Fruit fly (Drosophila melanogaster) whole organism, embryonic: Measurements from ENCODE around the gene pod1.

Source experiments
- ATbp ChIP-seq: fragments of 200-800 bp; sonication (Bioruptor generic); optimal IDR thresholded peaks from 2 replicates; lab custom pipeline; 2017; ENCODE audit warnings: missing biosample characterization, mild to moderate bottlenecking, missing genetic modification characterization, missing genetic modification reagents
- Bteb2 ChIP-seq: fragments of 200-800 bp; sonication (Bioruptor generic); optimal IDR thresholded peaks from 2 replicates; lab custom pipeline; 2016; ENCODE audit warnings: missing biosample characterization, missing genetic modification characterization
- CG10979 ChIP-seq: fragments of 200-800 bp; sonication (Bioruptor generic); optimal IDR thresholded peaks from 2 replicates; lab custom pipeline; 2018; ENCODE audit warnings: missing biosample characterization, mild to moderate bottlenecking, missing genetic modification characterization, moderate library complexity
- CG11695 ChIP-seq: fragments of 200-800 bp; sonication (Bioruptor generic); IDR thresholded peaks from 3 replicates; pipeline ENCODE4 v1.3.6; 2022; ENCODE audit warnings: missing biosample characterization, missing genetic modification characterization
- CG12155 ChIP-seq: fragments of 200-800 bp; sonication (Bioruptor generic); optimal IDR thresholded peaks from 3 replicates; lab custom pipeline; 2016; ENCODE audit warnings: missing biosample characterization, missing genetic modification characterization
- CG13296 ChIP-seq: fragments of 200-800 bp; sonication (Bioruptor generic); optimal IDR thresholded peaks from 3 replicates; lab custom pipeline; 2018; ENCODE audit warnings: missing biosample characterization, mild to moderate bottlenecking, missing genetic modification characterization
- CG14441 ChIP-seq: fragments of 200-800 bp; sonication (Bioruptor generic); IDR thresholded peaks from 2 replicates; pipeline ENCODE4 v1.3.6; 2022; ENCODE audit warnings: missing biosample characterization, missing genetic modification characterization
- CG17829 ChIP-seq: fragments of 200-800 bp; optimal IDR thresholded peaks from 2 replicates; lab custom pipeline; 2019; ENCODE audit warnings: missing biosample characterization, mild to moderate bottlenecking, missing genetic modification characterization, moderate library complexity
- CG18011 ChIP-seq: fragments of 200-800 bp; sonication (Bioruptor generic); optimal IDR thresholded peaks from 2 replicates; lab custom pipeline; 2017; ENCODE audit warnings: missing biosample characterization, missing genetic modification characterization, mild to moderate bottlenecking, moderate library complexity, missing genotype
- CG2120 ChIP-seq: fragments of 200-800 bp; sonication (Bioruptor generic); optimal IDR thresholded peaks from 3 replicates; lab custom pipeline; 2016; ENCODE audit warnings: missing biosample characterization, missing genetic modification characterization
- CG3726 ChIP-seq: fragments of 200-800 bp; sonication (Bioruptor generic); IDR thresholded peaks from 3 replicates; pipeline ENCODE4, ENCODE4 v1.3.6; 2022; ENCODE audit warnings: missing biosample characterization, missing genetic modification characterization
- CG3995 ChIP-seq: fragments of 200-800 bp; sonication (Bioruptor generic); optimal IDR thresholded peaks from 3 replicates; lab custom pipeline; 2016; ENCODE audit warnings: missing biosample characterization, missing genetic modification characterization
- CG42726 ChIP-seq: fragments of 200-800 bp; sonication (Bioruptor generic); IDR thresholded peaks from 2 replicates; pipeline ENCODE4 v1.3.6; 2022; ENCODE audit warnings: missing biosample characterization, missing genetic modification characterization; ENCODE audit not compliant: partially characterized antibody
- CG4730 ChIP-seq: fragments of 200-800 bp; sonication (Bioruptor generic); IDR thresholded peaks from 2 replicates; pipeline ENCODE4 v1.3.6; 2022; ENCODE audit warnings: missing biosample characterization, missing genetic modification characterization
- CG6175 ChIP-seq: fragments of 200-800 bp; sonication (Bioruptor generic); IDR thresholded peaks from 3 replicates; pipeline ENCODE4 v1.3.6; 2022; ENCODE audit warnings: missing biosample characterization, missing genetic modification characterization
- CG7556 ChIP-seq: fragments of 200-800 bp; sonication (Bioruptor generic); optimal IDR thresholded peaks from 2 replicates; lab custom pipeline; 2017; ENCODE audit warnings: missing biosample characterization, mild to moderate bottlenecking, missing genetic modification characterization
- CG7963 ChIP-seq: fragments of 200-800 bp; sonication (Bioruptor generic); IDR thresholded peaks from 3 replicates; pipeline ENCODE4 v1.3.6; 2022; ENCODE audit warnings: missing biosample characterization, missing genetic modification characterization; ENCODE audit not compliant: partially characterized antibody
- CG8359 ChIP-seq: fragments of 200-800 bp; sonication (Bioruptor generic); optimal IDR thresholded peaks from 2 replicates; lab custom pipeline; 2017; ENCODE audit warnings: missing biosample characterization, mild to moderate bottlenecking, missing genetic modification characterization, borderline replicate concordance
- CG8765 ChIP-seq: fragments of 200-800 bp; sonication (Bioruptor generic); IDR thresholded peaks from 2 replicates; pipeline ENCODE4 v1.3.6; 2022; ENCODE audit warnings: missing biosample characterization, missing genetic modification characterization
- CG8944 ChIP-seq: fragments of 200-800 bp; sonication (Bioruptor generic); optimal IDR thresholded peaks from 3 replicates; lab custom pipeline; 2016; ENCODE audit warnings: missing biosample characterization, missing genetic modification characterization
- D19B ChIP-seq: fragments of 200-800 bp; sonication (Bioruptor generic); optimal IDR thresholded peaks from 2 replicates; lab custom pipeline; 2017; ENCODE audit warnings: missing biosample characterization, mild to moderate bottlenecking, missing genetic modification characterization
- Eip74EF ChIP-seq, 2 experiments: fragments of 200-800 bp in 1 of 2; fragments of >200 bp in 1 of 2; sonication (Bioruptor generic) in 1 of 2; optimal IDR thresholded peaks; 2 replicates each; lab custom pipeline; 2017 to 2019; ENCODE audit warnings: missing biosample characterization in 2 of 2, missing genetic modification characterization in 2 of 2, mild to moderate bottlenecking in 1 of 2, moderate library complexity in 1 of 2
- HHEX ChIP-seq: fragments of 200-800 bp; sonication (Bioruptor generic); optimal IDR thresholded peaks from 3 replicates; lab custom pipeline; 2017; ENCODE audit warnings: missing biosample characterization, mild to moderate bottlenecking, missing genetic modification characterization, missing genetic modification reagents
- Hr39 ChIP-seq: fragments of >200 bp; optimal IDR thresholded peaks from 2 replicates; lab custom pipeline; 2017
- Nf-YA ChIP-seq: fragments of 200-800 bp; sonication (Bioruptor generic); IDR thresholded peaks from 2 replicates; pipeline ENCODE4 v1.3.6; 2022; ENCODE audit warnings: missing biosample characterization, missing genetic modification characterization
- Ptx1 ChIP-seq: fragments of 200-800 bp; sonication (Bioruptor generic); IDR thresholded peaks from 2 replicates; pipeline ENCODE4 v1.3.6; 2022; ENCODE audit warnings: missing biosample characterization, missing genetic modification characterization
- Xbp1 ChIP-seq: fragments of 200-800 bp; sonication (Bioruptor generic); optimal IDR thresholded peaks from 3 replicates; lab custom pipeline; 2016; ENCODE audit warnings: missing biosample characterization, mild to moderate bottlenecking, missing genetic modification characterization
- ash1 ChIP-seq: fragments of 200-800 bp; sonication (Bioruptor generic); optimal IDR thresholded peaks from 2 replicates; lab custom pipeline; 2018; ENCODE audit warnings: missing biosample characterization, mild to moderate bottlenecking, missing genetic modification characterization
- btn ChIP-seq: fragments of 200-800 bp; sonication (Bioruptor generic); optimal IDR thresholded peaks from 2 replicates; lab custom pipeline; 2016; ENCODE audit warnings: missing biosample characterization, missing genetic modification characterization
- cas ChIP-seq: fragments of 200-800 bp; sonication (Bioruptor generic); IDR thresholded peaks from 2 replicates; pipeline ENCODE4 v1.3.6; 2022; ENCODE audit warnings: missing biosample characterization, missing genetic modification characterization
- ci ChIP-seq: fragments of 200-800 bp; sonication (Bioruptor generic); IDR thresholded peaks from 3 replicates; pipeline ENCODE4 v1.3.6; 2022; ENCODE audit warnings: missing biosample characterization, missing genetic modification characterization
- crc ChIP-seq: fragments of 200-800 bp; sonication (Bioruptor generic); optimal IDR thresholded peaks from 2 replicates; lab custom pipeline; 2016; ENCODE audit warnings: missing biosample characterization, missing genetic modification characterization
- ftz-f1 ChIP-seq: fragments of 200-800 bp; sonication (Bioruptor generic); optimal IDR thresholded peaks from 2 replicates; lab custom pipeline; 2016; ENCODE audit warnings: missing biosample characterization, missing genetic modification characterization
- grau ChIP-seq: fragments of 200-800 bp; optimal IDR thresholded peaks from 3 replicates; lab custom pipeline; 2019; ENCODE audit warnings: missing biosample characterization, mild to moderate bottlenecking, missing genetic modification characterization, moderate library complexity
- gt ChIP-seq: fragments of 200-800 bp; sonication (Bioruptor generic); IDR thresholded peaks from 2 replicates; pipeline ENCODE4 v1.3.6; 2022; ENCODE audit warnings: missing biosample characterization, missing genetic modification characterization
- h ChIP-seq: fragments of >200 bp; optimal IDR thresholded peaks from 2 replicates; lab custom pipeline; 2017
- hb ChIP-seq: fragments of 200-800 bp; sonication (Bioruptor generic); IDR thresholded peaks from 3 replicates; pipeline ENCODE4 v1.3.6; 2022; ENCODE audit warnings: missing biosample characterization, missing genetic modification characterization; ENCODE audit not compliant: partially characterized antibody
- hbn ChIP-seq: fragments of 200-800 bp; sonication (Bioruptor generic); IDR thresholded peaks from 2 replicates; pipeline ENCODE4 v1.3.6; 2022; ENCODE audit warnings: missing biosample characterization, missing genetic modification characterization; ENCODE audit not compliant: partially characterized antibody
- knrl ChIP-seq: fragments of 200-800 bp; sonication (Bioruptor generic); IDR thresholded peaks from 3 replicates; pipeline ENCODE4 v1.3.6; 2022; ENCODE audit warnings: missing biosample characterization, missing genetic modification characterization; ENCODE audit not compliant: partially characterized antibody
- lilli ChIP-seq: fragments of 200-800 bp; sonication (Bioruptor generic); optimal IDR thresholded peaks from 3 replicates; lab custom pipeline; 2016; ENCODE audit warnings: missing biosample characterization, missing genetic modification characterization
- lmd ChIP-seq: fragments of 200-800 bp; sonication (Bioruptor generic); IDR thresholded peaks from 2 replicates; pipeline ENCODE4 v1.3.6; 2022; ENCODE audit warnings: missing biosample characterization, missing genetic modification characterization
- lola ChIP-seq, 3 experiments: fragments of >200 bp in 2 of 3; fragments of 200-800 bp in 1 of 3; sonication (Bioruptor generic) in 1 of 3; optimal IDR thresholded peaks; 2 replicates each; lab custom pipeline; 2017 to 2019; ENCODE audit warnings: missing biosample characterization in 3 of 3, missing genetic modification characterization in 3 of 3, mild to moderate bottlenecking in 1 of 3, moderate library complexity in 1 of 3
- mld ChIP-seq: fragments of 200-800 bp; sonication (Bioruptor generic); IDR thresholded peaks from 3 replicates; pipeline ENCODE4 v1.3.6; 2022; ENCODE audit warnings: missing biosample characterization, missing genetic modification characterization; ENCODE audit not compliant: partially characterized antibody
- pzg ChIP-seq: fragments of 200-800 bp; sonication (Bioruptor generic); optimal IDR thresholded peaks from 3 replicates; lab custom pipeline; 2018; ENCODE audit warnings: missing biosample characterization, mild to moderate bottlenecking, missing genetic modification characterization, moderate library complexity
- rib ChIP-seq: fragments of 200-800 bp; sonication (Bioruptor generic); IDR thresholded peaks from 2 replicates; pipeline ENCODE4 v1.3.6; 2022; ENCODE audit warnings: missing biosample characterization, missing genetic modification characterization
- sens-2 ChIP-seq: fragments of 200-800 bp; sonication (Bioruptor generic); IDR thresholded peaks from 2 replicates; pipeline ENCODE4 v1.3.6; 2022; ENCODE audit warnings: missing biosample characterization, missing genetic modification characterization
- seq ChIP-seq: fragments of 200-800 bp; sonication (Bioruptor generic); IDR thresholded peaks from 2 replicates; pipeline ENCODE4 v1.3.6; 2022; ENCODE audit warnings: missing biosample characterization, missing genetic modification characterization
- wdn ChIP-seq: fragments of 200-800 bp; sonication (Bioruptor generic); IDR thresholded peaks from 2 replicates; pipeline ENCODE4 v1.3.6; 2022; ENCODE audit warnings: missing biosample characterization, missing genetic modification characterization
- wek ChIP-seq: fragments of 200-800 bp; sonication (Bioruptor generic); optimal IDR thresholded peaks from 3 replicates; lab custom pipeline; 2018; ENCODE audit warnings: missing biosample characterization, mild to moderate bottlenecking, missing genetic modification characterization, moderate library complexity
- zen2 ChIP-seq: fragments of 200-800 bp; sonication (Bioruptor generic); IDR thresholded peaks from 3 replicates; pipeline ENCODE4 v1.3.6; 2022; ENCODE audit warnings: missing biosample characterization, missing genetic modification characterization; ENCODE audit not compliant: partially characterized antibody
- zf30C ChIP-seq: fragments of 200-800 bp; sonication (Bioruptor generic); optimal IDR thresholded peaks from 3 replicates; lab custom pipeline; 2018; ENCODE audit warnings: missing biosample characterization, mild to moderate bottlenecking, missing genetic modification characterization

Gene pod1

DNA sequence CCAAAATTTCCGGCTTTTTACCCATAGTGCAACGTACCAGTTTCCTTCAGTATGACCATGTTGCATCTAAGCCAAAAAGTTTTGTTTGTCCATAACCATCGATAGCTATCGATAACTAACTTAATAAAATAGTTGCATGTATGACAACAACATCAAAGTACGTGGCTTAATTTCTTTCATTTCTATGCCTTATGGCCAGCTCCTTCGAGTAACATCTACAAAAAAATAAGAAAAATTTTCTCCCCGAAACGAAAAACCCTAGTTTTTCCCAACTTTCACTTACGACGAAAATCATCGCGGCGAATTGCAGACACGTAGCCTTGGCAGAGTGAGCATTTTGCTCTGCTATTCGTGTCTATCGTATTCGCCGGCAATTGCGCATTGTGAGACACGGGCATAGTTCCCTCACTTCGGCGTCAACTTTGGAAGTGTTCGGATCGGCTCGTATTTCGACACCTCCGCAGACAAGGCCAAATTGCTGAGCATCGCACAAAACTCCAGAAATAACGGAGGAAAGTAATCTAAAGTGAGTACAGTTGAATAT is 47.2 kb upstream of the pod1 start, which contains the start of gene sov (continued):
- TF ChIP-seq ftz-f1 (GFP tag; lab: Kevin White, UChicago) (peak; percentile 85), lmd (GFP tag; lab: Robert Waterston, UW) (no peak), D19B (GFP tag; lab: Kevin White, UChicago) (no peak), Ptx1 (no peak), sens-2 (GFP tag; lab: Robert Waterston, UW) (no peak), gt (GFP tag; lab: Robert Waterston, UW) (no peak), zen2 (GFP tag; lab: Robert Waterston, UW) (peak; percentile 80; the same call in 1 of the 3 replicates), wek (GFP tag; lab: Kevin White, UChicago) (no peak), CG3995 (no peak), Bteb2 (GFP tag; lab: Kevin White, UChicago) (no peak), ATbp (GFP tag; lab: Kevin White, UChicago) (no peak), lilli (GFP tag; lab: Kevin White, UChicago) (peak; percentile 4), CG18011 (GFP tag; lab: Kevin White, UChicago) (no peak), crc (GFP tag; lab: Kevin White, UChicago) (no peak), CG10979 (tag; lab: Kevin White, UChicago) (no peak), mld (GFP tag; lab: Robert Waterston, UW) (peak; percentile 67; the same call in 1 of the 3 replicates), CG11695 (GFP tag; lab: Robert Waterston, UW) (no peak), CG8944 (GFP tag; lab: Kevin White, UChicago) (no peak), CG4730 (no peak), ash1 (GFP tag; lab: Kevin White, UChicago) (no peak), h (lab: Kevin White, UChicago) (no peak), hbn (peak; percentile 90), cas (GFP tag; lab: Robert Waterston, UW) (no peak), grau (tag; lab: Kevin White, UChicago) (peak; percentile 7), CG2120 (no peak), btn (no peak), Hr39 (lab: Kevin White, UChicago) (no peak), CG42726 (GFP tag; lab: Robert Waterston, UW) (peak; percentile 56; the same call in 1 of the 2 replicates), CG7556 (GFP tag; lab: Kevin White, UChicago) (no peak), CG13296 (no peak), CG6175 (GFP tag; lab: Robert Waterston, UW) (no peak), Eip74EF (GFP tag; optimal IDR thresholded peaks at IDR 0.05; lab: Kevin White, UChicago) (no peak), wdn (no peak), Nf-YA (GFP tag; lab: Robert Waterston, UW) (no peak), pzg (GFP tag; lab: Kevin White, UChicago) (peak; percentile 44), seq (GFP tag; lab: Robert Waterston, UW) (no peak), Xbp1 (peak; percentile 42), CG17829 (peak; percentile 33), CG3726 (GFP tag; lab: Robert Waterston, UW) (no peak), zf30C (GFP tag; lab: Kevin White, UChicago) (no peak), lola (GFP tag; optimal IDR thresholded peaks at IDR 0.05; lab: Kevin White, UChicago) (no peak), knrl (peak; percentile 92), CG8359 (no peak), CG8765 (GFP tag; lab: Robert Waterston, UW) (no peak), rib (0 out of 2 replicates have a peak, but pooled peaks have one; percentile 31), ci (GFP tag; lab: Robert Waterston, UW) (no peak), CG7963 (peak; percentile 70), hb (peak; percentile 83; the same call in 2 of the 3 replicates), CG12155 (GFP tag; lab: Kevin White, UChicago) (peak; percentile 6), CG14441 (GFP tag; lab: Robert Waterston, UW) (no peak), HHEX (GFP tag; lab: Kevin White, UChicago) (no peak)
